Fruit fly (Drosophila melanogaster) whole organism, embryonic: ENCODE data around the gene CG8507.

Experiments used
- Atf6 ChIP-seq: fragments of 200-800 bp; sonication (Bioruptor generic); IDR thresholded peaks from 2 replicates; pipeline ENCODE4 v1.3.6; 2022; ENCODE audit warnings: missing biosample characterization, missing genetic modification characterization
- BEAF-32 ChIP-seq: fragments of 200-800 bp; sonication (Bioruptor generic); optimal IDR thresholded peaks from 3 replicates; lab custom pipeline; 2017; ENCODE audit warnings: missing biosample characterization, missing genetic modification characterization, mild to moderate bottlenecking, moderate library complexity, missing genetic modification reagents
- Bteb2 ChIP-seq: fragments of 200-800 bp; sonication (Bioruptor generic); optimal IDR thresholded peaks from 2 replicates; lab custom pipeline; 2016; ENCODE audit warnings: missing biosample characterization, missing genetic modification characterization
- C15 ChIP-seq: fragments of 200-800 bp; sonication (Bioruptor generic); IDR thresholded peaks from 3 replicates; pipeline ENCODE4 v1.3.6; 2022; ENCODE audit warnings: missing biosample characterization, missing genetic modification characterization
- CG11456 ChIP-seq: fragments of 200-800 bp; sonication (Bioruptor generic); IDR thresholded peaks from 3 replicates; pipeline ENCODE4 v1.3.6; 2022; ENCODE audit warnings: missing biosample characterization, missing genetic modification characterization
- CG15696 ChIP-seq: fragments of 200-800 bp; sonication (Bioruptor generic); optimal IDR thresholded peaks from 2 replicates; lab custom pipeline; 2019; ENCODE audit warnings: missing biosample characterization, mild to moderate bottlenecking, missing genetic modification characterization, moderate library complexity
- CG1647 ChIP-seq: fragments of 200-800 bp; sonication (Bioruptor generic); optimal IDR thresholded peaks from 3 replicates; lab custom pipeline; 2016; ENCODE audit warnings: missing biosample characterization, missing genetic modification characterization
- CG17802 ChIP-seq: fragments of 200-800 bp; sonication (Bioruptor generic); optimal IDR thresholded peaks from 2 replicates; lab custom pipeline; 2018; ENCODE audit warnings: missing biosample characterization, mild to moderate bottlenecking, missing genetic modification characterization, moderate library complexity
- CG18262 ChIP-seq: fragments of 200-800 bp; optimal IDR thresholded peaks from 3 replicates; lab custom pipeline; 2019; ENCODE audit warnings: missing biosample characterization, mild to moderate bottlenecking, missing genetic modification characterization, moderate library complexity
- CG2116 ChIP-seq: fragments of 200-800 bp; sonication (Bioruptor generic); optimal IDR thresholded peaks from 3 replicates; lab custom pipeline; 2018; ENCODE audit warnings: missing biosample characterization, mild to moderate bottlenecking, missing genetic modification characterization
- CG2712 ChIP-seq: fragments of 200-800 bp; optimal IDR thresholded peaks from 3 replicates; lab custom pipeline; 2019; ENCODE audit warnings: missing biosample characterization, mild to moderate bottlenecking, missing genetic modification characterization, moderate library complexity
- CG33213 ChIP-seq: fragments of 200-800 bp; sonication (Bioruptor generic); optimal IDR thresholded peaks from 3 replicates; lab custom pipeline; 2016; ENCODE audit warnings: missing biosample characterization, missing genetic modification characterization
- CG3847 ChIP-seq: fragments of 200-800 bp; sonication (Bioruptor generic); IDR thresholded peaks from 2 replicates; pipeline ENCODE4 v1.3.6; 2022; ENCODE audit warnings: missing biosample characterization, missing genetic modification characterization
- CG6272 ChIP-seq: fragments of 200-800 bp; sonication (Bioruptor generic); IDR thresholded peaks from 2 replicates; pipeline ENCODE4 v1.3.6; 2022; ENCODE audit warnings: missing biosample characterization, missing genetic modification characterization
- CG7928 ChIP-seq: fragments of 200-800 bp; sonication (Bioruptor generic); optimal IDR thresholded peaks from 2 replicates; lab custom pipeline; 2017; ENCODE audit warnings: missing biosample characterization, mild to moderate bottlenecking, missing genetic modification characterization
- CG8089 ChIP-seq: fragments of 200-800 bp; sonication (Bioruptor generic); optimal IDR thresholded peaks from 3 replicates; lab custom pipeline; 2016; ENCODE audit warnings: missing biosample characterization, missing genetic modification characterization
- CG8924 ChIP-seq: fragments of 200-800 bp; optimal IDR thresholded peaks from 3 replicates; lab custom pipeline; 2019; ENCODE audit warnings: missing biosample characterization, mild to moderate bottlenecking, missing genetic modification characterization, moderate library complexity
- Dip3 ChIP-seq: fragments of 200-800 bp; sonication (Bioruptor generic); optimal IDR thresholded peaks from 3 replicates; lab custom pipeline; 2016; ENCODE audit warnings: missing biosample characterization, missing genetic modification characterization
- Doc3 ChIP-seq: fragments of 200-800 bp; sonication (Bioruptor generic); IDR thresholded peaks from 3 replicates; pipeline ENCODE4 v1.3.6; 2022; ENCODE audit warnings: missing biosample characterization, missing genetic modification characterization; ENCODE audit not compliant: partially characterized antibody
- Ets97D ChIP-seq: fragments of 200-800 bp; sonication (Bioruptor generic); optimal IDR thresholded peaks from 3 replicates; lab custom pipeline; 2016; ENCODE audit warnings: missing biosample characterization, missing genetic modification characterization
- Lhr ChIP-seq: fragments of 200-800 bp; sonication (Bioruptor generic); optimal IDR thresholded peaks from 3 replicates; lab custom pipeline; 2017; ENCODE audit warnings: mild to moderate bottlenecking, missing biosample characterization, missing genetic modification reagents, missing genetic modification characterization
- Max ChIP-seq: fragments of 200-800 bp; sonication (Bioruptor generic); optimal IDR thresholded peaks from 2 replicates; lab custom pipeline; 2016; ENCODE audit warnings: missing biosample characterization, mild to moderate bottlenecking, missing genetic modification characterization
- Opbp ChIP-seq: fragments of 200-800 bp; sonication (Bioruptor generic); IDR thresholded peaks from 3 replicates; pipeline ENCODE4 v1.3.6; 2022; ENCODE audit warnings: missing biosample characterization, missing genetic modification characterization; ENCODE audit not compliant: partially characterized antibody
- Ravus ChIP-seq: fragments of 200-800 bp; sonication (Bioruptor generic); IDR thresholded peaks from 2 replicates; pipeline ENCODE4 v1.3.6; 2022; ENCODE audit warnings: missing biosample characterization, missing genetic modification characterization
- al ChIP-seq: fragments of 200-800 bp; sonication (Bioruptor generic); IDR thresholded peaks from 2 replicates; pipeline ENCODE4 v1.3.6; 2022; ENCODE audit warnings: missing biosample characterization, missing genetic modification characterization
- amos ChIP-seq: fragments of 200-800 bp; sonication (Bioruptor generic); IDR thresholded peaks from 2 replicates; pipeline ENCODE4 v1.3.6; 2022; ENCODE audit warnings: missing biosample characterization, missing genetic modification characterization; ENCODE audit not compliant: partially characterized antibody
- aop ChIP-seq: fragments of 200-800 bp; sonication (Bioruptor generic); IDR thresholded peaks from 2 replicates; pipeline ENCODE4 v1.3.6; 2022; ENCODE audit warnings: missing biosample characterization, missing genetic modification characterization
- esg ChIP-seq: fragments of 200-800 bp; sonication (Bioruptor generic); conservative IDR thresholded peaks from 2 replicates; pipeline ENCODE4 v1.3.6; 2022; ENCODE audit warnings: missing biosample characterization, missing genetic modification characterization
- exex ChIP-seq: fragments of 200-800 bp; sonication (Bioruptor generic); optimal IDR thresholded peaks from 4 replicates; lab custom pipeline; 2018; ENCODE audit warnings: missing biosample characterization, mild to moderate bottlenecking, missing genetic modification characterization, moderate library complexity
- gfzf ChIP-seq: fragments of 200-800 bp; sonication (Bioruptor generic); optimal IDR thresholded peaks from 2 replicates; lab custom pipeline; 2016; ENCODE audit warnings: missing biosample characterization, mild to moderate bottlenecking, missing genetic modification characterization, moderate library complexity
- luna ChIP-seq: fragments of 200-800 bp; sonication (Bioruptor generic); optimal IDR thresholded peaks from 2 replicates; lab custom pipeline; 2016; ENCODE audit warnings: missing biosample characterization, missing genetic modification characterization
- pfk ChIP-seq: fragments of 200-800 bp; sonication (Bioruptor generic); optimal IDR thresholded peaks from 2 replicates; lab custom pipeline; 2018; ENCODE audit warnings: missing biosample characterization, mild to moderate bottlenecking, missing genetic modification characterization, moderate library complexity
- pho ChIP-seq: fragments of 200-800 bp; sonication (Bioruptor generic); optimal IDR thresholded peaks from 2 replicates; lab custom pipeline; 2016; ENCODE audit warnings: missing biosample characterization, missing genetic modification characterization
- prd ChIP-seq, 3 experiments: fragments of >200 bp in 2 of 3; fragments of 200-800 bp in 1 of 3; sonication (Bioruptor generic) in 1 of 3; optimal IDR thresholded peaks in 2 of 3; IDR thresholded peaks in 1 of 3; 2 replicates in 2 of 3; 3 replicates in 1 of 3; pipeline versions ENCODE4 v1.3.6 to Lab custom; 2017 to 2022; ENCODE audit warnings: missing biosample characterization in 1 of 3, missing genetic modification characterization in 1 of 3
- pros ChIP-seq: fragments of 200-800 bp; sonication (Bioruptor generic); optimal IDR thresholded peaks from 3 replicates; lab custom pipeline; 2019; ENCODE audit warnings: missing biosample characterization, mild to moderate bottlenecking, missing genetic modification characterization, moderate library complexity
- salm ChIP-seq: fragments of 200-800 bp; sonication (Bioruptor generic); optimal IDR thresholded peaks from 2 replicates; lab custom pipeline; 2018; ENCODE audit warnings: missing biosample characterization, mild to moderate bottlenecking, missing genetic modification characterization
- schlank ChIP-seq: fragments of 200-800 bp; sonication (Bioruptor generic); optimal IDR thresholded peaks from 2 replicates; lab custom pipeline; 2018; ENCODE audit warnings: missing biosample characterization, mild to moderate bottlenecking, missing genetic modification characterization
- twi ChIP-seq: fragments of 200-800 bp; optimal IDR thresholded peaks from 2 replicates; lab custom pipeline; 2019; ENCODE audit warnings: missing biosample characterization, mild to moderate bottlenecking, missing genetic modification characterization, moderate library complexity
- vfl ChIP-seq: fragments of 200-800 bp; sonication (Bioruptor generic); optimal IDR thresholded peaks from 2 replicates; lab custom pipeline; 2016; ENCODE audit warnings: missing biosample characterization, missing genetic modification characterization
- zen2 ChIP-seq: fragments of 200-800 bp; sonication (Bioruptor generic); IDR thresholded peaks from 3 replicates; pipeline ENCODE4 v1.3.6; 2022; ENCODE audit warnings: missing biosample characterization, missing genetic modification characterization; ENCODE audit not compliant: partially characterized antibody

Gene CG8507

dm6 chr3R:9747272-9747874 lies 43.9 kb upstream of the CG8507 start, which contains the start of gene CG12948 (continued):
- TF ChIP-seq prd (optimal IDR thresholded peaks at IDR 0.05; lab: Kevin White, UChicago) (no peak), prd (GFP tag; IDR thresholded peaks at IDR 0.05; lab: Robert Waterston, UW) (peak; percentile 34; the same call in 1 of the 3 replicates), pros (GFP tag; lab: Kevin White, UChicago) (peak; percentile 62), exex (tag; lab: Kevin White, UChicago) (no peak), luna (GFP tag; lab: Kevin White, UChicago) (no peak), CG8924 (tag; lab: Kevin White, UChicago) (peak; percentile 64), Max (peak; percentile 52), Lhr (GFP tag; lab: Kevin White, UChicago) (no peak), gfzf (GFP tag; lab: Kevin White, UChicago) (no peak), CG2712 (no peak), twi (peak; percentile 16), pfk (GFP tag; lab: Kevin White, UChicago) (no peak), al (GFP tag; lab: Robert Waterston, UW) (peak; percentile 42; the same call in 1 of the 2 replicates), Atf6 (GFP tag; lab: Robert Waterston, UW) (peak; percentile 31; the same call in 1 of the 2 replicates), amos (GFP tag; lab: Robert Waterston, UW) (peak; percentile 77), CG1647 (no peak), CG11456 (GFP tag; lab: Robert Waterston, UW) (0 out of 3 replicates have a peak, but pooled peaks have one; percentile 12), CG6272 (peak; percentile 46; the same call in 1 of the 2 replicates), Doc3 (GFP tag; lab: Robert Waterston, UW) (peak; percentile 98), vfl (peak; percentile 39), esg (GFP tag; lab: Robert Waterston, UW) (peak; percentile 42), CG17802 (tag; lab: Kevin White, UChicago) (no peak), CG15696 (peak; percentile 57), schlank (tag; lab: Kevin White, UChicago) (peak; percentile 56), C15 (GFP tag; lab: Robert Waterston, UW) (no peak), Ravus (GFP tag; lab: Robert Waterston, UW) (no peak), zen2 (peak; percentile 76; the same call in 1 of the 3 replicates), Bteb2 (GFP tag; lab: Kevin White, UChicago) (peak; percentile 16), CG33213 (GFP tag; lab: Kevin White, UChicago) (peak; percentile 30), Ets97D (GFP tag; lab: Kevin White, UChicago) (peak; percentile 46), CG2116 (GFP tag; lab: Kevin White, UChicago) (peak; percentile 57), pho (GFP tag; lab: Kevin White, UChicago) (peak; percentile 40), Opbp (GFP tag; lab: Robert Waterston, UW) (peak; percentile 76; the same call in 2 of the 3 replicates), CG3847 (GFP tag; lab: Robert Waterston, UW) (peak; percentile 54), CG7928 (GFP tag; lab: Kevin White, UChicago) (no peak), CG18262 (peak; percentile 52), Dip3 (GFP tag; lab: Kevin White, UChicago) (peak; percentile 45), salm (tag; lab: Kevin White, UChicago) (no peak), aop (GFP tag; lab: Robert Waterston, UW) (no peak)

dm6 chr3R:9747875-9747899 lies 43.6 kb upstream of the CG8507 start, which contains the start of gene PpD3:
TSS of gene PpD3 (plus strand) at chr3R:9747875.
- TF ChIP-seq BEAF-32 (GFP tag; lab: Kevin White, UChicago) (peak; percentile 42), CG8089 (no peak)
